Worm (Caenorhabditis elegans) whole organism, mixed stage, embryonic: ENCODE measurements around the gene ZK418.5.

Source experiments
- elt-1 ChIP-seq: sonication (generic microtip); optimal IDR thresholded peaks from 2 replicates; lab custom pipeline; 2017; ENCODE audit warnings: missing genetic modification characterization, mild to moderate bottlenecking, missing compliant biosample characterization, antibody characterized with exemption, moderate library complexity, borderline replicate concordance; ENCODE audit not compliant: insufficient read depth
- lin-13 ChIP-seq: fragments of 150-350 bp; optimal IDR thresholded peaks from 2 replicates; lab custom pipeline; 2014; ENCODE audit warnings: missing biosample characterization, missing genetic modification characterization
- lsy-2 ChIP-seq: fragments of 150-350 bp; optimal IDR thresholded peaks from 2 replicates; lab custom pipeline; 2014; ENCODE audit warnings: missing biosample characterization, missing genetic modification characterization
- mls-2 ChIP-seq: sonication (generic microtip); optimal IDR thresholded peaks from 2 replicates; lab custom pipeline; 2016; ENCODE audit warnings: mild to moderate bottlenecking, missing genetic modification characterization, moderate library complexity, missing compliant biosample characterization
- nhr-12 ChIP-seq: fragments of 150-350 bp; optimal IDR thresholded peaks from 2 replicates; lab custom pipeline; 2014; ENCODE audit warnings: missing biosample characterization, missing genetic modification characterization
- nhr-237 ChIP-seq: fragments of 150-350 bp; optimal IDR thresholded peaks from 2 replicates; lab custom pipeline; 2014; ENCODE audit warnings: missing biosample characterization, missing genetic modification characterization
- nhr-76 ChIP-seq: sonication (generic microtip); optimal IDR thresholded peaks from 2 replicates; lab custom pipeline; 2017; ENCODE audit warnings: missing biosample characterization, missing genetic modification characterization
- unc-120 ChIP-seq: sonication (generic microtip); optimal IDR thresholded peaks from 2 replicates; lab custom pipeline; 2017; ENCODE audit warnings: missing genetic modification characterization, missing compliant biosample characterization; ENCODE audit not compliant: poor library complexity, severe bottlenecking

- TF ChIP-seq nhr-76 (tag; lab: Kevin White, UChicago) (no peak), lin-13 (tag; lab: Kevin White, UChicago) (no peak), unc-120 (tag; lab: Kevin White, UChicago) (no peak), elt-1 (tag; lab: Kevin White, UChicago) (no peak), mls-2 (no peak), nhr-237 (tag; lab: Kevin White, UChicago) (no peak), nhr-12 (no peak), lsy-2 (no peak)
These were observed 39.1 kb downstream of the ZK418.5 start for ce11 chrIII:7034252-7035223.
